Fruit fly (Drosophila melanogaster): Measurements from ENCODE around the gene CG3597.

Gene CG3597

dm6 chr2L:2382971-2383370 lies 11.6 kb upstream of the CG3597 start, which contains the start of gene PIG-Wa (continued):
- no peak for TF ChIP-seq CG12942 (GFP tag; optimal IDR thresholded peaks at IDR 0.05)
- no peak for TF ChIP-seq CG10366 (GFP tag; IDR thresholded peaks at IDR 0.05)
- TF ChIP-seq Adf1 (GFP tag; IDR thresholded peaks at IDR 0.05): no peak
- no peak for TF ChIP-seq sug (tag; optimal IDR thresholded peaks at IDR 0.05)
- TF ChIP-seq pho (GFP tag; optimal IDR thresholded peaks at IDR 0.05): no peak
- TF ChIP-seq CG12071 (GFP tag; optimal IDR thresholded peaks at IDR 0.05): no peak
- TF ChIP-seq hkb (optimal IDR thresholded peaks at IDR 0.05): no peak
- TF ChIP-seq hkb (GFP tag; IDR thresholded peaks at IDR 0.05): no peak
- TF ChIP-seq B-H2 (GFP tag; optimal IDR thresholded peaks at IDR 0.05): no peak
- TF ChIP-seq Ada2b (GFP tag; IDR thresholded peaks at IDR 0.05): no peak
- TF ChIP-seq Max (GFP tag; optimal IDR thresholded peaks at IDR 0.05): no peak
- peak; percentile 6 for TF ChIP-seq mam (GFP tag; optimal IDR thresholded peaks at IDR 0.05)
- TF ChIP-seq CG31224 (GFP tag; IDR thresholded peaks at IDR 0.05): no peak
- TF ChIP-seq CG34224 (GFP tag; IDR thresholded peaks at IDR 0.05; ENCODE audit: partially characterized antibody): peak; percentile 59; the same call in 2 of the 3 replicates
- no peak for TF ChIP-seq shn (GFP tag; optimal IDR thresholded peaks at IDR 0.05)
- TF ChIP-seq CG2116 (GFP tag; optimal IDR thresholded peaks at IDR 0.05): peak; percentile 31
- peak; percentile 13 for TF ChIP-seq CoRest (tag; optimal IDR thresholded peaks at IDR 0.05)
- TF ChIP-seq crc (GFP tag; optimal IDR thresholded peaks at IDR 0.05): no peak
- TF ChIP-seq Drgx (GFP tag; IDR thresholded peaks at IDR 0.05): no peak
- no peak for TF ChIP-seq sqz (GFP tag; optimal IDR thresholded peaks at IDR 0.05)
- TF ChIP-seq nerfin-1 (tag; optimal IDR thresholded peaks at IDR 0.05): peak; percentile 80
- no peak for TF ChIP-seq CG15011 (GFP tag; optimal IDR thresholded peaks at IDR 0.05)
- TF ChIP-seq ind (GFP tag; optimal IDR thresholded peaks at IDR 0.05): no peak
- no peak for TF ChIP-seq crp (GFP tag; optimal IDR thresholded peaks at IDR 0.05)
- no peak for TF ChIP-seq croc (GFP tag; conservative IDR thresholded peaks at IDR 0.05)
- no peak for TF ChIP-seq bcd (GFP tag; optimal IDR thresholded peaks at IDR 0.05)
- peak; percentile 84 for TF ChIP-seq Med (GFP tag)
- TF ChIP-seq CG6765 (GFP tag; optimal IDR thresholded peaks at IDR 0.05): no peak
- no peak for TF ChIP-seq Hsf (GFP tag; optimal IDR thresholded peaks at IDR 0.05)
- TF ChIP-seq Sry-δ (GFP tag; optimal IDR thresholded peaks at IDR 0.05): peak; percentile 90
- peak; percentile 76; the same call in 2 of the 3 replicates for TF ChIP-seq CG34422 (GFP tag; IDR thresholded peaks at IDR 0.05)
- TF ChIP-seq Elba2 (GFP tag; optimal IDR thresholded peaks at IDR 0.05): peak; percentile 82
- TF ChIP-seq sob (GFP tag; IDR thresholded peaks at IDR 0.05): no peak; the same call in 1 of the 2 replicates
- TF ChIP-seq slbo (GFP tag; IDR thresholded peaks at IDR 0.05): no peak
- no peak for TF ChIP-seq MESR4 (GFP tag; optimal IDR thresholded peaks at IDR 0.05)
- peak; percentile 94 for TF ChIP-seq E2f2 (GFP tag; IDR thresholded peaks at IDR 0.05)
- TF ChIP-seq chif (GFP tag; optimal IDR thresholded peaks at IDR 0.05): no peak
- TF ChIP-seq gfzf (GFP tag; optimal IDR thresholded peaks at IDR 0.05): peak; percentile 71
- TF ChIP-seq CG43689 (GFP tag; IDR thresholded peaks at IDR 0.05): no peak
- peak; percentile 34 for TF ChIP-seq wek (GFP tag; optimal IDR thresholded peaks at IDR 0.05)
- TF ChIP-seq yki (optimal IDR thresholded peaks at IDR 0.05): no peak
- TF ChIP-seq CG15601 (tag; optimal IDR thresholded peaks at IDR 0.05): peak; percentile 18
- no peak for TF ChIP-seq CG4282 (GFP tag; optimal IDR thresholded peaks at IDR 0.05)
- TF ChIP-seq CG1024 (GFP tag; IDR thresholded peaks at IDR 0.05): no peak
- TF ChIP-seq CG33557 (GFP tag; optimal IDR thresholded peaks at IDR 0.05): no peak
- peak; percentile 56 for TF ChIP-seq sd (tag; optimal IDR thresholded peaks at IDR 0.05)
- peak; percentile 64 for TF ChIP-seq nmo (GFP tag; optimal IDR thresholded peaks at IDR 0.05)
- no peak for TF ChIP-seq Mrtf (GFP tag; IDR thresholded peaks at IDR 0.05)
- TF ChIP-seq pfk (GFP tag; optimal IDR thresholded peaks at IDR 0.05): no peak
- TF ChIP-seq NC2β (GFP tag; optimal IDR thresholded peaks at IDR 0.05): peak; percentile 5
- peak; percentile 19 for TF ChIP-seq CG9797 (GFP tag; optimal IDR thresholded peaks at IDR 0.05)
- no peak for TF ChIP-seq Hr78 (GFP tag; optimal IDR thresholded peaks at IDR 0.05)
